Fruit fly (Drosophila melanogaster) whole organism: ENCODE measurements around the gene Gagr.
A peak's percentile ranks its signal among the peaks of the same experiment; 100 is the strongest.

Experiments
- CG8478 ChIP-seq: fragments of >200 bp; optimal IDR thresholded peaks from 2 replicates; lab custom pipeline; 2018; ENCODE audit warnings: inconsistent platforms
- Dll ChIP-seq: fragments of >200 bp; optimal IDR thresholded peaks from 2 replicates; lab custom pipeline; 2017
- EcR ChIP-seq, 2 experiments: fragments of >200 bp; optimal IDR thresholded peaks; 2 replicates each; lab custom pipeline; 2017; ENCODE audit warnings: missing biosample characterization in 2 of 2, missing genetic modification characterization in 2 of 2, missing genetic modification reagents in 2 of 2
- pan ChIP-seq: fragments of >200 bp; optimal IDR thresholded peaks from 2 replicates; lab custom pipeline; 2017
- psq ChIP-seq: fragments of >200 bp; optimal IDR thresholded peaks from 2 replicates; lab custom pipeline; 2017
- usp ChIP-seq: fragments of >200 bp; optimal IDR thresholded peaks from 2 replicates; lab custom pipeline; 2017; ENCODE audit warnings: missing biosample characterization, missing genetic modification characterization, mixed read lengths

Gagr gene

dm6 chr3L:16408609-16409439, 14.4 kb downstream of the Gagr start:
- TF ChIP-seq Dll (lab: Kevin White, UChicago) (no peak), EcR (GFP tag; optimal IDR thresholded peaks at IDR 0.05; lab: Kevin White, UChicago) (peak in 1 of 2 experiments; percentile 13)

dm6 chr3L:16409440-16410233, 15.3 kb downstream of the Gagr start:
- TF ChIP-seq Dll (lab: Kevin White, UChicago) (peak; percentile 32), EcR (GFP tag; optimal IDR thresholded peaks at IDR 0.05; lab: Kevin White, UChicago) (peak in 1 of 2 experiments; percentile 35), CG8478 (lab: Kevin White, UChicago) (no peak)

DNA sequence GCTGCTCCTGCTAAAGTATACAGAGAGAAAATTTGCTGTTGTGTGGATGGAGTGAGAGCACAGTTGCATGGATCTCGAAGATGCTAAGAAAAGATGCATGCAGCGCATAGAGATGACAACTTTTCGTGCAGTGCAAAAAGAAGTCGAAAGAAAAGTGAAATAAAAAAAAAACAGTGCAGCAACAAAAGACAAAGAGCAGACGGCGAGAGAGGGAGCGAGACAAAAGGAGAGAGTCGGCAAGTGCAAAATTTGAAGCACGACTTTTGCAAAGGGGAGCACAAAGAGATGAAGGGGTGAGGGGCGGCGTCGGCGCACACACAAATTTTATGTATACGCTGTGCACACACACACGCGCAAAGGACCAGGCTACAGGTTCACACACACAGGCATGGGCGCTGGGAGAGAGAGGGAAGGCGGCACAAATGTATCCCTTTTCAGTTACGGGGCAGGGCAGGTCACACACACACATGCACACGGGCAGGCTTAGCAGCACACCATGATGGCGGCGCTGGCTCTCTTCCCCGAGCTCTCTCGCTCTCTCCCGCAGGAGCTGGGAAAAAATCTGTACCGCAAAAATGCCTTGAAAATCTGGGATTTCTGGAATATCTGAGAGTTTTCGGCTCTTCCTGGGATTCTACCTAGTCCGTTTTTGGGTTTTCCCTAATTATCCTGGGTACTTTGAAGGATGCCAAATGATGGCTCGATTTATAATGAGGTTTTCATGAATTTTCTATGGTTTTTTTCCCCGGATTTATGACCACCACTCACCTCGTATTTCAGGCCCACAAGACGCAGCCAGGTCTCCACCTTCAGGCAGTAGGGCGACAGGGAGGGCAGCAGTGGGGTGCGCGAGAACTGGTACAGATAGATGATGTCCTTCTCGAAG, 16.1 kb downstream of the Gagr start:
- TF ChIP-seq usp (GFP tag; lab: Kevin White, UChicago) (no peak), psq (lab: Kevin White, UChicago) (no peak), Dll (lab: Kevin White, UChicago) (peak; percentile 78), EcR (GFP tag; optimal IDR thresholded peaks at IDR 0.05; lab: Kevin White, UChicago) (no peak), pan (no peak), CG8478 (lab: Kevin White, UChicago) (no peak)

dm6 chr3L:16411566-16411965, 17.2 kb downstream of the Gagr start, which contains the start of gene fax:
fax (minus strand) TSS chr3L:16411828.
- TF ChIP-seq pan, result no peak
- no peak for TF ChIP-seq EcR (GFP tag; optimal IDR thresholded peaks at IDR 0.05; lab: Kevin White, UChicago)
- TF ChIP-seq Dll (lab: Kevin White, UChicago), result no peak
- TF ChIP-seq usp (GFP tag; lab: Kevin White, UChicago), result no peak
- no peak for TF ChIP-seq CG8478 (lab: Kevin White, UChicago)
- TF ChIP-seq psq (lab: Kevin White, UChicago), result no peak

DNA sequence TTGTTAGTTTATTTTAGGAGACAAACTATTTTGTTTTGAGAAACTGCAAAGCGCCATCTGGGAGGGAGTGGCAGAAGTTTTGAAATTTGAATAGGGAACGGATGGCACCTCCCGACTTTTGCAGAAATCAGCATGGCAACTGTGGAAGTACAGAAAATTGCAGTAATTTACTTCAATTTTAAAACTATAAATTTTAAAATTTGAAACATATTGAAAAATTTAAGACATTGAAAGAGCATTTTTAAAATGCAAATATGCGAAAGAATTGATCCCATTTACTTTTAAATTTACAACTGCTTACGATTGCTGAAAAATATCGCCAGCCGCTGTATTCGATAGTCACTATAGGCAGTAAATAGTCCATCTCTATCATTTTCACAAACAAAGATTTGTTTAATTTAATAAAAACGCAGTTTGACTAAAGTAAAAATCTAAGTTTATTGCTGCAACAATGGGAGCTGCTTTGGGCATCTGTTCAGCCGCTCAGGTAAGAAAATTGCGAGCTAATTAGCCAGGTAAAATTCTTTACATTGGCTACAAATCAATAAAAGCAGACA, 18.1 kb downstream of the Gagr start, which contains the start of gene Serinc:
Gene Serinc, plus strand, starts transcription at position 329 of the 557 bp plus-strand sequence.
- TF ChIP-seq usp (GFP tag; lab: Kevin White, UChicago), result no peak
- no peak for TF ChIP-seq psq (lab: Kevin White, UChicago)
- TF ChIP-seq EcR (GFP tag; optimal IDR thresholded peaks at IDR 0.05; lab: Kevin White, UChicago), result no peak
- no peak for TF ChIP-seq Dll (lab: Kevin White, UChicago)

DNA sequence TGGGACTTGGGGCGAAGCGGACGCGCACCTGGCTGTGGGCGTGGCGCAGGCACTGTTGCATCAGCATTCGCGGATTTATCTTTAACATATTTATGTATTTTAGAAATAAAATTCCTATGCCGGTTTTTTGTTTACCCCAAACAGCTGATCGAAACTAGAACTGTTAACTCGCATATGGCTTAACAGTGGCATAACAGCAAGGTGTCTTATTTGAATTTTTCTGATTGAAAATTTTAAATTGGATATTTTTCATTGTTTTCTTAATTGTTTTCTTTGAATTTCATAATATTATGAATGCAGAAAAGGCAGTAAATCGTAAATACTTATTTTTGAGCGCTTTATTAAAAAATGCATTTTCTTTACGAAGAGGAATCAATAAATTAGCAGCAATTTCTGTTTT, 22.6 kb downstream of the Gagr start, which contains the start of gene GluRS-m:
Gene GluRS-m, minus strand, starts transcription at position 154 of the 400 bp plus-strand sequence.
- TF ChIP-seq pan (no peak), EcR (GFP tag; optimal IDR thresholded peaks at IDR 0.05; lab: Kevin White, UChicago) (no peak), Dll (lab: Kevin White, UChicago) (no peak), usp (GFP tag; lab: Kevin White, UChicago) (no peak), CG8478 (lab: Kevin White, UChicago) (no peak), psq (lab: Kevin White, UChicago) (no peak)

dm6 chr3L:16419059-16419773, 24.8 kb downstream of the Gagr start, which contains the start of the genes TyrRS and CG33158:
TyrRS (minus strand) TSS chr3L:16419302.
CG33158 (plus strand) TSS chr3L:16419597.
- TF ChIP-seq psq (lab: Kevin White, UChicago) (no peak), usp (GFP tag; lab: Kevin White, UChicago) (no peak), EcR (GFP tag; optimal IDR thresholded peaks at IDR 0.05; lab: Kevin White, UChicago) (no peak), CG8478 (lab: Kevin White, UChicago) (no peak), Dll (lab: Kevin White, UChicago) (no peak), pan (no peak)

dm6 chr3L:16429451-16429850, 35.1 kb downstream of the Gagr start:
- TF ChIP-seq CG8478 (lab: Kevin White, UChicago) (no peak), pan (no peak), EcR (GFP tag; optimal IDR thresholded peaks at IDR 0.05; lab: Kevin White, UChicago) (no peak), usp (GFP tag; lab: Kevin White, UChicago) (no peak), Dll (lab: Kevin White, UChicago) (no peak), psq (lab: Kevin White, UChicago) (no peak)

DNA sequence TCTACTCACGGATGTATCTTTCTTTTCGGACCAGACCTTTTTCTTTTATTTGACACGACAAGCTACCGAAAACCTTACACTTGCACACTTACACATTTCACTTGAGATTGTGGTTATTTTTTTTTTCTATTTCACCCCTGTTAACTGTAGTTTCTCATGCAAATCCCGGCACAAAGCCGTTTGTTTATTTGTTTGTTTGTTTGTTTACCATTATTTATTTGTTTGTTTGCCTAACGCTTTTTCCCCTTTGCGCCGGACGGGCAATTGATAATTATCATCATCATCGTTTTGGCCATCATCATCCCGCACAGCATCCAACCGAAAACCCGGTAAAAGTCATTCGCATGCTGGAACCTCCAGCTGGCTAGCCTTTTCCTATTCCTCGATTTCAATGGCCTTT, 36.7 kb downstream of the Gagr start:
- TF ChIP-seq usp (GFP tag; lab: Kevin White, UChicago), result no peak
- no peak for TF ChIP-seq Dll (lab: Kevin White, UChicago)
- no peak for TF ChIP-seq EcR (GFP tag; optimal IDR thresholded peaks at IDR 0.05; lab: Kevin White, UChicago)
- no peak for TF ChIP-seq pan
- TF ChIP-seq psq (lab: Kevin White, UChicago), result no peak

DNA sequence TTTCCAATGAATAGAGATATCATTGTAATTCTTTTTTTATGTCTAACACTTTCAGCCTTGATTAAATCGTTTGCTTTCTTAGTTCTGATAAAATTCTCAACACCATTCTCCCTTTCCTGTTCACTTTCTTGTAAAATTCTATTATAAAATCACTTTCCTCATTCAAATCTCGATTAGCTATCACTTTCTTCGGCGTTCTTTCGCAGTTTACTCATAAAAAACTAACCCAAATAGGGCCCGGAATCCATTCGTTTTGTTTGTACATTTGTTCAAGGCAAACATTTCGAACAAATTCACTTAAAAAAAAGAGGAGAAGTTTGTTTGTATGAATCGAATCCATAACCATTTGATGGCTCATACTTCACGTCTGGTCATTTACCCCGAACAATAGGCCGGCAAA, 39.2 kb downstream of the Gagr start:
- TF ChIP-seq pan, result no peak
- no peak for TF ChIP-seq EcR (GFP tag; optimal IDR thresholded peaks at IDR 0.05; lab: Kevin White, UChicago)
- no peak for TF ChIP-seq CG8478 (lab: Kevin White, UChicago)
- TF ChIP-seq psq (lab: Kevin White, UChicago), result no peak
- TF ChIP-seq Dll (lab: Kevin White, UChicago), result no peak
- TF ChIP-seq usp (GFP tag; lab: Kevin White, UChicago), result no peak
